Fruit fly (Drosophila melanogaster): Measurements from ENCODE around the gene numb.

dm6 chr2L:9508547-9509197 lies 71.4 kb downstream of the numb start:
- no peak for TF ChIP-seq CG12605 (GFP tag; IDR thresholded peaks at IDR 0.05)
- TF ChIP-seq CG13204 (GFP tag; optimal IDR thresholded peaks at IDR 0.05): no peak
- TF ChIP-seq CG10348 (GFP tag; IDR thresholded peaks at IDR 0.05): no peak
- no peak for TF ChIP-seq rn (GFP tag; IDR thresholded peaks at IDR 0.05)
- TF ChIP-seq CG15710 (tag; optimal IDR thresholded peaks at IDR 0.05): no peak
- peak; percentile 81 for TF ChIP-seq EcR (GFP tag; optimal IDR thresholded peaks at IDR 0.05)
